Fruit fly (Drosophila melanogaster): ENCODE results near the gene CG8064.

The CG8064 gene

DNA sequence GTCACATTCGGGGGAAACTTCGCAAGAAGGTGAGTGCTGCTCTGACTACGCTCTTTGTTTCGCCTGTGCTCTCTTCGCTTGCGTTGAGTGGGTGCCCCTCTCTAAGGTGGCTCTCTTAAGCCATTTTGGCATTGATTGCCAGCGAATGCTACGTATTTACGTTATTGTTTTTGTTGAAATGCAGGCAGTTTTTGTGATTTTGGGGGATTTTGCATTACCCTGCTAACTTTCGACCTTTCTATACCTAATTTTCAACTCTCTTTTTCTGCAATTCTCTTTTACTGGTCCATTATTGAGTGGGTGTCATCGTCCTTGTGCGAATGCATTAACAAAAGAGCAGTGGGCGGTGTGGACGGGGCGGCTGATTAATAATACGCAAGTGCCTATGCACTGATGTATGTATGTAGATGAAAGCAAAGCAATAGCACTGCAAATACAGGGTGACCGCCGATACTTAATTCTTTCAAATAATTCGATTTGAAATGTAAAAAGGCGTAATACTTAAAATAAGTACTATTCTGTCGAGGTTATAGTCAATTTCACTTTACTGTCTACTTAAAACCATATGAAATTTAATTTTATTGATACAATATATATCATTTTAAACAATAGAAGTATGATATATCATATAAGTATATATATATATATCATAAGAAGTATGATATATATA is 8.2 kb upstream of the CG8064 start (continued):
- TF ChIP-seq amos (GFP tag; IDR thresholded peaks at IDR 0.05; ENCODE audit: partially characterized antibody), result no peak
- no peak for TF ChIP-seq sqz (GFP tag; optimal IDR thresholded peaks at IDR 0.05)
- no peak for TF ChIP-seq oc (tag; optimal IDR thresholded peaks at IDR 0.05)
- TF ChIP-seq CG1832 (GFP tag; optimal IDR thresholded peaks at IDR 0.05), result no peak
- peak; percentile 63; the same call in 2 of the 3 replicates for TF ChIP-seq sr (GFP tag; IDR thresholded peaks at IDR 0.05)
- TF ChIP-seq Hmr (GFP tag; optimal IDR thresholded peaks at IDR 0.05), result no peak
- TF ChIP-seq Dad (GFP tag; optimal IDR thresholded peaks at IDR 0.05), result no peak
- TF ChIP-seq Drgx (GFP tag; IDR thresholded peaks at IDR 0.05), result peak; percentile 13; the same call in 1 of the 2 replicates
- no peak for TF ChIP-seq sug (tag; optimal IDR thresholded peaks at IDR 0.05)
- TF ChIP-seq CG32532 (GFP tag; IDR thresholded peaks at IDR 0.05), result peak; percentile 25; the same call in 1 of the 2 replicates
- TF ChIP-seq ewg (GFP tag; optimal IDR thresholded peaks at IDR 0.05), result no peak
- no peak for TF ChIP-seq gsb (GFP tag; IDR thresholded peaks at IDR 0.05)
- peak; percentile 82; the same call in 2 of the 4 replicates for TF ChIP-seq chinmo (GFP tag; IDR thresholded peaks at IDR 0.05; ENCODE audit: partially characterized antibody)
- no peak for TF ChIP-seq CG15514 (GFP tag; optimal IDR thresholded peaks at IDR 0.05)
- no peak for TF ChIP-seq CG4730 (GFP tag; IDR thresholded peaks at IDR 0.05)
- TF ChIP-seq sna (GFP tag; IDR thresholded peaks at IDR 0.05; ENCODE audit: partially characterized antibody), result no peak
- no peak for TF ChIP-seq cad (GFP tag; optimal IDR thresholded peaks at IDR 0.05)
- TF ChIP-seq corto (GFP tag; optimal IDR thresholded peaks at IDR 0.05), result peak; percentile 1
- no peak for TF ChIP-seq CG6654 (GFP tag; optimal IDR thresholded peaks at IDR 0.05)
- TF ChIP-seq slbo (GFP tag; IDR thresholded peaks at IDR 0.05), result no peak
- TF ChIP-seq NK7.1 (GFP tag; optimal IDR thresholded peaks at IDR 0.05), result no peak
- no peak for TF ChIP-seq Vsx1 (GFP tag; optimal IDR thresholded peaks at IDR 0.05)
- peak; percentile 34 for TF ChIP-seq kah (GFP tag; optimal IDR thresholded peaks at IDR 0.05)
- TF ChIP-seq bcd (GFP tag; optimal IDR thresholded peaks at IDR 0.05), result no peak
- no peak for TF ChIP-seq sob (GFP tag; IDR thresholded peaks at IDR 0.05)
- TF ChIP-seq nom (GFP tag; optimal IDR thresholded peaks at IDR 0.05), result peak; percentile 55
- no peak for TF ChIP-seq dpn (GFP tag; optimal IDR thresholded peaks at IDR 0.05)
- no peak for TF ChIP-seq otp (GFP tag; IDR thresholded peaks at IDR 0.05)
- no peak for TF ChIP-seq CG11560 (tag; IDR thresholded peaks at IDR 0.05)
- TF ChIP-seq CG17385 (GFP tag; optimal IDR thresholded peaks at IDR 0.05), result peak; percentile 23
- TF ChIP-seq CG7357 (GFP tag; IDR thresholded peaks at IDR 0.05), result no peak
- TF ChIP-seq lilli (GFP tag; optimal IDR thresholded peaks at IDR 0.05), result no peak
- TF ChIP-seq ci (GFP tag; IDR thresholded peaks at IDR 0.05), result 0 out of 3 replicates have a peak, but pooled peaks have one; percentile 32
- no peak for TF ChIP-seq NC2β (GFP tag; optimal IDR thresholded peaks at IDR 0.05)
- no peak for TF ChIP-seq CG16863 (GFP tag; optimal IDR thresholded peaks at IDR 0.05)
- TF ChIP-seq Nf-YC (tag; optimal IDR thresholded peaks at IDR 0.05), result no peak
- no peak for TF ChIP-seq Max (GFP tag; optimal IDR thresholded peaks at IDR 0.05)
- no peak for TF ChIP-seq CG6683 (GFP tag; optimal IDR thresholded peaks at IDR 0.05)
- TF ChIP-seq Rfx (GFP tag; IDR thresholded peaks at IDR 0.05), result no peak
- TF ChIP-seq HLHmδ (GFP tag; optimal IDR thresholded peaks at IDR 0.05), result peak; percentile 44
- TF ChIP-seq jigr1 (GFP tag; IDR thresholded peaks at IDR 0.05), result no peak
- TF ChIP-seq CG11093 (GFP tag; IDR thresholded peaks at IDR 0.05), result no peak
- TF ChIP-seq CHES-1-like (GFP tag; optimal IDR thresholded peaks at IDR 0.05), result no peak
- peak; percentile 10 for TF ChIP-seq CG34376 (GFP tag; optimal IDR thresholded peaks at IDR 0.05)
- peak; percentile 81 for TF ChIP-seq CG9437 (GFP tag; optimal IDR thresholded peaks at IDR 0.05)
- TF ChIP-seq chif (GFP tag; optimal IDR thresholded peaks at IDR 0.05), result no peak
- no peak for TF ChIP-seq repo (GFP tag; optimal IDR thresholded peaks at IDR 0.05)
- peak; percentile 76 for TF ChIP-seq pros (GFP tag; optimal IDR thresholded peaks at IDR 0.05)
- TF ChIP-seq CG4707 (GFP tag; optimal IDR thresholded peaks at IDR 0.05), result no peak

Data from whole organism, embryonic.